Fruit fly (Drosophila melanogaster) whole organism, wandering third instar larva: ENCODE data around the gene CG32170.

Experiments used
- Hr78 ChIP-seq: fragments of >200 bp; optimal IDR thresholded peaks from 2 replicates; lab custom pipeline; 2017; ENCODE audit warnings: missing biosample characterization, missing genetic modification characterization
- Rel ChIP-seq, 2 experiments: fragments of 200-800 bp; sonication (Bioruptor generic) in 1 of 2; optimal IDR thresholded peaks; 2 replicates in 1 of 2; 3 replicates in 1 of 2; lab custom pipeline; 2016 to 2019; ENCODE audit warnings: mild to moderate bottlenecking in 2 of 2, missing biosample characterization in 2 of 2, missing genetic modification characterization in 2 of 2, moderate library complexity in 1 of 2
- pan ChIP-seq: fragments of >200 bp; optimal IDR thresholded peaks from 2 replicates; lab custom pipeline; 2017
- rgr ChIP-seq: fragments of 200-800 bp; sonication (Bioruptor generic); optimal IDR thresholded peaks from 3 replicates; lab custom pipeline; 2016; ENCODE audit warnings: missing biosample characterization, mild to moderate bottlenecking, missing genetic modification characterization

- TF ChIP-seq Hr78 (GFP tag; lab: Kevin White, UChicago) (no peak), Rel (GFP tag; optimal IDR thresholded peaks at IDR 0.05; lab: Kevin White, UChicago) (no peak), Rel (tag; optimal IDR thresholded peaks at IDR 0.05; lab: Kevin White, UChicago) (no peak), pan (lab: Kevin White, UChicago) (no peak), rgr (GFP tag; lab: Kevin White, UChicago) (no peak)
Observed at dm6 chr3L:16862284-16862683, 14.8 kb upstream of the CG32170 start, which contains the start of gene Rh4.
